Fruit fly (Drosophila melanogaster) whole organism, embryonic: ENCODE results near the gene frac.

Experiments
- Aef1 ChIP-seq: fragments of 200-800 bp; sonication (Bioruptor generic); IDR thresholded peaks from 3 replicates; pipeline ENCODE4 v1.3.6; 2022; ENCODE audit warnings: missing biosample characterization, missing genetic modification characterization
- Antp ChIP-seq: fragments of 200-800 bp; sonication (Bioruptor generic); optimal IDR thresholded peaks from 3 replicates; lab custom pipeline; 2016; ENCODE audit warnings: missing biosample characterization, missing genetic modification characterization
- B-H2 ChIP-seq: fragments of 200-800 bp; sonication (Bioruptor generic); optimal IDR thresholded peaks from 2 replicates; lab custom pipeline; 2018; ENCODE audit warnings: missing biosample characterization, mild to moderate bottlenecking, missing genetic modification characterization
- CG11560 ChIP-seq: fragments of 200-800 bp; sonication (Bioruptor generic); IDR thresholded peaks from 3 replicates; pipeline ENCODE4 v1.3.6; 2022; ENCODE audit warnings: missing biosample characterization, missing genetic modification characterization
- CG15269 ChIP-seq: fragments of 200-800 bp; sonication (Bioruptor generic); optimal IDR thresholded peaks from 2 replicates; lab custom pipeline; 2018; ENCODE audit warnings: missing biosample characterization, mild to moderate bottlenecking, missing genetic modification characterization, moderate library complexity
- CG15696 ChIP-seq: fragments of 200-800 bp; sonication (Bioruptor generic); optimal IDR thresholded peaks from 2 replicates; lab custom pipeline; 2019; ENCODE audit warnings: missing biosample characterization, mild to moderate bottlenecking, missing genetic modification characterization, moderate library complexity
- CG1602 ChIP-seq: fragments of 200-800 bp; sonication (Bioruptor generic); optimal IDR thresholded peaks from 3 replicates; lab custom pipeline; 2016; ENCODE audit warnings: missing biosample characterization, missing genetic modification characterization
- CG16779 ChIP-seq: fragments of 200-800 bp; sonication (Bioruptor generic); IDR thresholded peaks from 2 replicates; pipeline ENCODE4 v1.3.6; 2022; ENCODE audit warnings: missing biosample characterization, missing genetic modification characterization
- CG16813 ChIP-seq: fragments of 200-800 bp; sonication (Bioruptor generic); IDR thresholded peaks from 3 replicates; pipeline ENCODE4 v1.3.6; 2022; ENCODE audit warnings: missing biosample characterization, missing genetic modification characterization; ENCODE audit not compliant: partially characterized antibody
- CG17328 ChIP-seq: fragments of 200-800 bp; sonication (Bioruptor generic); IDR thresholded peaks from 2 replicates; pipeline ENCODE4 v1.3.6; 2022; ENCODE audit warnings: missing biosample characterization, missing genetic modification characterization
- CG17385 ChIP-seq: fragments of 200-800 bp; sonication (Bioruptor generic); optimal IDR thresholded peaks from 3 replicates; lab custom pipeline; 2018; ENCODE audit warnings: missing biosample characterization, mild to moderate bottlenecking, missing genetic modification characterization
- CG2712 ChIP-seq: fragments of 200-800 bp; optimal IDR thresholded peaks from 3 replicates; lab custom pipeline; 2019; ENCODE audit warnings: missing biosample characterization, mild to moderate bottlenecking, missing genetic modification characterization, moderate library complexity
- CG2875 ChIP-seq: fragments of 200-800 bp; sonication (Bioruptor generic); optimal IDR thresholded peaks from 2 replicates; lab custom pipeline; 2017; ENCODE audit warnings: missing biosample characterization, mild to moderate bottlenecking, missing genetic modification characterization, missing genetic modification reagents
- CG3065 ChIP-seq: fragments of 200-800 bp; sonication (Bioruptor generic); optimal IDR thresholded peaks from 2 replicates; lab custom pipeline; 2016; ENCODE audit warnings: missing biosample characterization, missing genetic modification characterization
- CG31441 ChIP-seq: fragments of 200-800 bp; sonication (Bioruptor generic); IDR thresholded peaks from 2 replicates; pipeline ENCODE4 v1.3.6; 2022; ENCODE audit warnings: missing biosample characterization, missing genetic modification characterization
- CG5953 ChIP-seq: fragments of 200-800 bp; sonication (Bioruptor generic); IDR thresholded peaks from 2 replicates; pipeline ENCODE4 v1.3.6; 2022; ENCODE audit warnings: missing biosample characterization, missing genetic modification characterization
- CG7556 ChIP-seq: fragments of 200-800 bp; sonication (Bioruptor generic); optimal IDR thresholded peaks from 2 replicates; lab custom pipeline; 2017; ENCODE audit warnings: missing biosample characterization, mild to moderate bottlenecking, missing genetic modification characterization
- CG7963 ChIP-seq: fragments of 200-800 bp; sonication (Bioruptor generic); IDR thresholded peaks from 3 replicates; pipeline ENCODE4 v1.3.6; 2022; ENCODE audit warnings: missing biosample characterization, missing genetic modification characterization; ENCODE audit not compliant: partially characterized antibody
- CG8281 ChIP-seq: fragments of 200-800 bp; sonication (Bioruptor generic); optimal IDR thresholded peaks from 2 replicates; lab custom pipeline; 2018; ENCODE audit warnings: missing biosample characterization, mild to moderate bottlenecking, missing genetic modification characterization, moderate library complexity
- CG9609 ChIP-seq: fragments of 200-800 bp; sonication (Bioruptor generic); optimal IDR thresholded peaks from 3 replicates; lab custom pipeline; 2016; ENCODE audit warnings: missing biosample characterization, missing genetic modification characterization
- CG9932 ChIP-seq: fragments of 200-800 bp; sonication (Bioruptor generic); IDR thresholded peaks from 2 replicates; pipeline ENCODE4 v1.3.6; 2022; ENCODE audit warnings: missing biosample characterization, missing genetic modification characterization
- D ChIP-seq, 2 experiments: fragments of 200-800 bp in 1 of 2; fragments of >200 bp in 1 of 2; sonication (Bioruptor generic) in 1 of 2; optimal IDR thresholded peaks; 2 replicates in 1 of 2; 3 replicates in 1 of 2; lab custom pipeline; 2017; ENCODE audit warnings: mild to moderate bottlenecking in 1 of 2, missing biosample characterization in 1 of 2, missing genetic modification characterization in 1 of 2, missing genetic modification reagents in 1 of 2
- E2f2 ChIP-seq: fragments of 200-800 bp; sonication (Bioruptor generic); IDR thresholded peaks from 2 replicates; pipeline ENCODE4 v1.3.6; 2022; ENCODE audit warnings: missing biosample characterization, missing genetic modification characterization
- HLH3B ChIP-seq: fragments of 200-800 bp; sonication (Bioruptor generic); IDR thresholded peaks from 2 replicates; pipeline ENCODE4 v1.3.6; 2022; ENCODE audit warnings: missing biosample characterization, missing genetic modification characterization
- HmgZ ChIP-seq: fragments of 200-800 bp; sonication (Bioruptor generic); optimal IDR thresholded peaks from 2 replicates; lab custom pipeline; 2018; ENCODE audit warnings: missing biosample characterization, mild to moderate bottlenecking, missing genetic modification characterization
- Hmr ChIP-seq: fragments of 200-800 bp; sonication (Bioruptor generic); optimal IDR thresholded peaks from 3 replicates; lab custom pipeline; 2017; ENCODE audit warnings: mild to moderate bottlenecking, missing biosample characterization, missing genetic modification reagents, missing genetic modification characterization
- Mad ChIP-seq: fragments of 200-800 bp; sonication (Bioruptor generic); optimal IDR thresholded peaks from 2 replicates; lab custom pipeline; 2016; ENCODE audit warnings: missing biosample characterization, missing genetic modification characterization
- Mes4 ChIP-seq: fragments of 200-800 bp; sonication (Bioruptor generic); optimal IDR thresholded peaks from 2 replicates; lab custom pipeline; 2016; ENCODE audit warnings: missing biosample characterization, missing genetic modification characterization
- Opbp ChIP-seq: fragments of 200-800 bp; sonication (Bioruptor generic); IDR thresholded peaks from 3 replicates; pipeline ENCODE4 v1.3.6; 2022; ENCODE audit warnings: missing biosample characterization, missing genetic modification characterization; ENCODE audit not compliant: partially characterized antibody
- Ptx1 ChIP-seq: fragments of 200-800 bp; sonication (Bioruptor generic); IDR thresholded peaks from 2 replicates; pipeline ENCODE4 v1.3.6; 2022; ENCODE audit warnings: missing biosample characterization, missing genetic modification characterization
- Sox100B ChIP-seq: fragments of 200-800 bp; sonication (Bioruptor generic); optimal IDR thresholded peaks from 3 replicates; lab custom pipeline; 2018; ENCODE audit warnings: missing biosample characterization, mild to moderate bottlenecking, missing genetic modification characterization
- Sry-δ ChIP-seq: fragments of 200-800 bp; sonication (Bioruptor generic); optimal IDR thresholded peaks from 2 replicates; lab custom pipeline; 2016; ENCODE audit warnings: missing biosample characterization, missing genetic modification characterization
- Tbp ChIP-seq: fragments of >200 bp; optimal IDR thresholded peaks from 2 replicates; lab custom pipeline; 2018; ENCODE audit warnings: missing biosample characterization, missing genetic modification characterization
- caup ChIP-seq: fragments of 200-800 bp; sonication (Bioruptor generic); optimal IDR thresholded peaks from 3 replicates; lab custom pipeline; 2017; ENCODE audit warnings: missing biosample characterization, mild to moderate bottlenecking, missing genetic modification characterization, moderate library complexity; ENCODE audit not compliant: severe bottlenecking
- chm ChIP-seq: fragments of 200-800 bp; sonication (Bioruptor generic); IDR thresholded peaks from 2 replicates; pipeline ENCODE4 v1.3.6; 2022; ENCODE audit warnings: missing biosample characterization, missing genetic modification characterization
- danr ChIP-seq: fragments of 200-800 bp; sonication (Bioruptor generic); IDR thresholded peaks from 2 replicates; pipeline ENCODE4 v1.3.6; 2022; ENCODE audit warnings: missing biosample characterization, missing genetic modification characterization
- disco-r ChIP-seq: fragments of 200-800 bp; sonication (Bioruptor generic); optimal IDR thresholded peaks from 2 replicates; lab custom pipeline; 2016; ENCODE audit warnings: missing biosample characterization, missing genetic modification characterization
- dysf ChIP-seq: fragments of 200-800 bp; sonication (Bioruptor generic); IDR thresholded peaks from 3 replicates; pipeline ENCODE4 v1.3.6; 2022; ENCODE audit warnings: missing biosample characterization, missing genetic modification characterization
- gce ChIP-seq: fragments of 200-800 bp; sonication (Bioruptor generic); IDR thresholded peaks from 3 replicates; pipeline ENCODE4 v1.3.6; 2022; ENCODE audit warnings: missing biosample characterization, missing genetic modification characterization
- gt ChIP-seq: fragments of 200-800 bp; sonication (Bioruptor generic); IDR thresholded peaks from 2 replicates; pipeline ENCODE4 v1.3.6; 2022; ENCODE audit warnings: missing biosample characterization, missing genetic modification characterization
- kni ChIP-seq: fragments of 200-800 bp; sonication (Bioruptor generic); optimal IDR thresholded peaks from 3 replicates; lab custom pipeline; 2017; ENCODE audit warnings: mild to moderate bottlenecking, missing biosample characterization, missing genetic modification reagents, missing genetic modification characterization
- lmd ChIP-seq: fragments of 200-800 bp; sonication (Bioruptor generic); IDR thresholded peaks from 2 replicates; pipeline ENCODE4 v1.3.6; 2022; ENCODE audit warnings: missing biosample characterization, missing genetic modification characterization
- nerfin-1 ChIP-seq: fragments of 200-800 bp; sonication (Bioruptor generic); optimal IDR thresholded peaks from 3 replicates; lab custom pipeline; 2019; ENCODE audit warnings: missing biosample characterization, mild to moderate bottlenecking, missing genetic modification characterization, moderate library complexity
- otp ChIP-seq: fragments of 200-800 bp; sonication (Bioruptor generic); IDR thresholded peaks from 3 replicates; pipeline ENCODE4, ENCODE4 v1.3.6; 2022; ENCODE audit warnings: missing biosample characterization, missing genetic modification characterization
- p53 ChIP-seq: fragments of 200-800 bp; sonication (Bioruptor generic); optimal IDR thresholded peaks from 2 replicates; lab custom pipeline; 2016; ENCODE audit warnings: missing biosample characterization, missing genetic modification characterization
- psq ChIP-seq: fragments of 200-800 bp; sonication (Bioruptor generic); optimal IDR thresholded peaks from 2 replicates; lab custom pipeline; 2017; ENCODE audit warnings: missing biosample characterization, missing genetic modification characterization
- row ChIP-seq: fragments of 200-800 bp; sonication (Bioruptor generic); IDR thresholded peaks from 3 replicates; pipeline ENCODE4 v1.3.6; 2022; ENCODE audit warnings: missing biosample characterization, missing genetic modification characterization
- sim ChIP-seq: fragments of 200-800 bp; sonication (Bioruptor generic); IDR thresholded peaks from 2 replicates; pipeline ENCODE4 v1.3.6; 2022; ENCODE audit warnings: missing biosample characterization, missing genetic modification characterization
- so ChIP-seq: fragments of 200-800 bp; sonication (Bioruptor generic); IDR thresholded peaks from 3 replicates; pipeline ENCODE4 v1.3.6; 2022; ENCODE audit warnings: missing biosample characterization, missing genetic modification characterization
- usp ChIP-seq: fragments of >200 bp; optimal IDR thresholded peaks from 2 replicates; lab custom pipeline; 2017; ENCODE audit warnings: missing biosample characterization, missing genetic modification characterization

The frac gene

DNA sequence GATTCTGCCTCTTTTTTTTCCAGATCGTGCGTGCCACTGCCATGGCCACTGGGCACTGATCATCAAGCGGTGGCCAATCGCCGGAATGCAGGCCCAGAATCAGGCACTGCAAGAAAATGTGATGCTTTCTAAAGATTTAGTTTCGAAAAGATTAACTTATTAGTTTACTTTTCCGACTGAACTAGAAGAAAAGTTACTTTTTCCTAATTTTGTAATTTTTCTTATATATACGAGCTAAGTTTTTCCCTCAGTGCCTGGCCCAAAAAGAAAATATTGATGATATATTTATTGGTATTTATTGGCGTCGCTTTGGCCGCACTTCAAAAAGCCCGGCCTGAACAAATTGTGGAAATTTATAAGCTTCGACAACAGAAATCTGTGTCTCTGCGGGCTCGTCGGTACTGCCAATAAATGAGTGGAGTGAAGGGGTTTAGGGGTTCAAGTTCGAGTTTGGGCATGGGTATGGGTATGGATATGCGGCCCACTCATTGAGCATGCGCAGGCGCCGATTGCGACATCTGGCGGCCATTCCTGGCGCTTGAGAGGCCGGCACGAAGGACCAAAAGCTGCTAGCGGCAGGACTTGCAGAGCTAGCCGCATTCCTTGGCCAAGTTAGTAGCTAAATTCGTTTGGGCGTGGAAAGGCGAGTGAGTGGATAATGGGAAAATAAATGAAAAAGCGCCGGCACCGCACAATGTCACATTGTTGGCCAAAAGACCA, 38.9 kb downstream of the frac start (continued):
- no peak for TF ChIP-seq Sry-δ (GFP tag; lab: Kevin White, UChicago)
- TF ChIP-seq CG7556 (GFP tag; lab: Kevin White, UChicago) = no peak
- no peak for TF ChIP-seq CG11560 (tag; lab: Robert Waterston, UW)
- no peak for TF ChIP-seq Mes4 (GFP tag; lab: Kevin White, UChicago)
- TF ChIP-seq gt (GFP tag; lab: Robert Waterston, UW) = no peak
- no peak for TF ChIP-seq danr (GFP tag; lab: Robert Waterston, UW)
- TF ChIP-seq gce = no peak
- TF ChIP-seq so = no peak
- TF ChIP-seq Antp (GFP tag; lab: Kevin White, UChicago) = no peak
- TF ChIP-seq psq = no peak
- no peak for TF ChIP-seq CG8281 (tag; lab: Kevin White, UChicago)
- no peak for TF ChIP-seq nerfin-1 (tag; lab: Kevin White, UChicago)
- TF ChIP-seq chm (GFP tag; lab: Robert Waterston, UW) = no peak
- no peak for TF ChIP-seq caup (GFP tag; lab: Kevin White, UChicago)
- 0 out of 3 replicates have a peak, but pooled peaks have one; percentile 23 for TF ChIP-seq dysf
- no peak for TF ChIP-seq CG2875 (GFP tag; lab: Kevin White, UChicago)
- TF ChIP-seq CG9932 = no peak
- TF ChIP-seq Aef1 (GFP tag; lab: Robert Waterston, UW) = no peak; the same call in 2 of the 3 replicates
- no peak for TF ChIP-seq Tbp
- TF ChIP-seq kni (GFP tag; lab: Kevin White, UChicago) = no peak
- TF ChIP-seq CG15269 (tag; lab: Kevin White, UChicago) = no peak
- TF ChIP-seq CG3065 = no peak
- TF ChIP-seq lmd (GFP tag; lab: Robert Waterston, UW) = no peak; the same call in 1 of the 2 replicates
- TF ChIP-seq CG2712 (tag; lab: Kevin White, UChicago) = peak; percentile 7
- TF ChIP-seq Mad (GFP tag; lab: Kevin White, UChicago) = no peak
- TF ChIP-seq B-H2 (GFP tag; lab: Kevin White, UChicago) = no peak
- TF ChIP-seq CG16779 (GFP tag; lab: Robert Waterston, UW) = no peak
- no peak for TF ChIP-seq usp (GFP tag; lab: Kevin White, UChicago)
- TF ChIP-seq CG16813 (GFP tag; lab: Robert Waterston, UW) = no peak
- TF ChIP-seq Opbp = no peak
- TF ChIP-seq CG9609 (GFP tag; lab: Kevin White, UChicago) = no peak
- TF ChIP-seq CG17385 (GFP tag; lab: Kevin White, UChicago) = no peak
- peak; percentile 51 for TF ChIP-seq CG31441
- no peak for TF ChIP-seq HmgZ
- TF ChIP-seq CG7963 (GFP tag; lab: Robert Waterston, UW) = no peak
- TF ChIP-seq CG1602 (GFP tag; lab: Kevin White, UChicago) = no peak
- TF ChIP-seq Sox100B (GFP tag; lab: Kevin White, UChicago) = peak; percentile 37
- 0 out of 2 replicates have a peak, but pooled peaks have one; percentile 23 for TF ChIP-seq CG17328 (GFP tag; lab: Robert Waterston, UW)
- no peak for TF ChIP-seq CG5953 (GFP tag; lab: Robert Waterston, UW)
- TF ChIP-seq CG15696 (tag; lab: Kevin White, UChicago) = no peak
- TF ChIP-seq row (GFP tag; lab: Robert Waterston, UW) = 0 out of 3 replicates have a peak, but pooled peaks have one; percentile 29
- TF ChIP-seq D (optimal IDR thresholded peaks at IDR 0.05; lab: Kevin White, UChicago) = no peak
- no peak for TF ChIP-seq D (GFP tag; optimal IDR thresholded peaks at IDR 0.05; lab: Kevin White, UChicago)
- TF ChIP-seq E2f2 (GFP tag; lab: Robert Waterston, UW) = peak; percentile 19; the same call in 1 of the 2 replicates
- TF ChIP-seq Ptx1 = peak; percentile 59
- TF ChIP-seq sim = 0 out of 2 replicates have a peak, but pooled peaks have one; percentile 8
- peak; percentile 47 for TF ChIP-seq HLH3B (GFP tag; lab: Robert Waterston, UW)
- TF ChIP-seq disco-r (GFP tag; lab: Kevin White, UChicago) = no peak
- TF ChIP-seq p53 (GFP tag; lab: Kevin White, UChicago) = no peak
- TF ChIP-seq Hmr (GFP tag; lab: Kevin White, UChicago) = no peak
- TF ChIP-seq otp = no peak
